Worm (Caenorhabditis elegans) whole organism, early embryonic: ENCODE data around the gene F17C11.12.

Source experiments
- B0310.2 ChIP-seq: sonication (generic microtip); optimal IDR thresholded peaks from 2 replicates; lab custom pipeline; 2016; ENCODE audit warnings: mild to moderate bottlenecking, missing genetic modification characterization, missing compliant biosample characterization
- F13C5.2 ChIP-seq: sonication (generic microtip); optimal IDR thresholded peaks from 2 replicates; lab custom pipeline; 2017; ENCODE audit warnings: mild to moderate bottlenecking, missing genetic modification characterization, inconsistent platforms, missing compliant biosample characterization
- aly-1 ChIP-seq: sonication (generic microtip); optimal IDR thresholded peaks from 2 replicates; lab custom pipeline; 2016; ENCODE audit warnings: missing genetic modification characterization, missing compliant biosample characterization
- ama-1 ChIP-seq: fragments of 150-350 bp; optimal IDR thresholded peaks from 2 replicates; lab custom pipeline; 2014
- ceh-13 ChIP-seq: fragments of 200-800 bp; sonication (Bioruptor generic); optimal IDR thresholded peaks from 2 replicates; lab custom pipeline; 2018; ENCODE audit warnings: mild to moderate bottlenecking, missing genetic modification characterization, missing compliant biosample characterization
- ceh-36 ChIP-seq: sonication (generic microtip); optimal IDR thresholded peaks from 2 replicates; lab custom pipeline; 2016; ENCODE audit warnings: missing genetic modification characterization, inconsistent platforms, missing compliant biosample characterization
- ets-7 ChIP-seq: sonication (generic microtip); optimal IDR thresholded peaks from 2 replicates; lab custom pipeline; 2016; ENCODE audit warnings: missing genotype, missing genetic modification characterization, missing compliant biosample characterization
- flt-1 ChIP-seq: fragments of 200-800 bp; sonication (Bioruptor generic); IDR thresholded peaks from 2 replicates; pipeline ENCODE4 v1.3.6; 2022; ENCODE audit warnings: missing genetic modification characterization, missing compliant biosample characterization
- hmbx-1 ChIP-seq: sonication (generic microtip); optimal IDR thresholded peaks from 2 replicates; lab custom pipeline; 2016; ENCODE audit warnings: mild to moderate bottlenecking, missing genetic modification characterization, missing compliant biosample characterization
- hmg-4 ChIP-seq: fragments of 200-800 bp; sonication (Bioruptor generic); optimal IDR thresholded peaks from 2 replicates; lab custom pipeline; 2018; ENCODE audit warnings: mild to moderate bottlenecking, missing genetic modification characterization, missing compliant biosample characterization
- hnd-1 ChIP-seq: sonication (generic microtip); optimal IDR thresholded peaks from 2 replicates; lab custom pipeline; 2016; ENCODE audit warnings: missing genetic modification characterization, missing compliant biosample characterization
- pes-1 ChIP-seq: fragments of 200-800 bp; sonication (Bioruptor generic); IDR thresholded peaks from 2 replicates; pipeline ENCODE4 v1.3.6; 2022; ENCODE audit warnings: missing genetic modification reagents, missing genetic modification characterization, missing compliant biosample characterization
- scrt-1 ChIP-seq: fragments of 200-800 bp; sonication (Bioruptor generic); IDR thresholded peaks from 2 replicates; pipeline ENCODE4 v1.3.6; 2022; ENCODE audit warnings: missing genetic modification characterization, missing compliant biosample characterization
- sea-1 ChIP-seq: fragments of 200-800 bp; sonication (Bioruptor generic); conservative IDR thresholded peaks from 2 replicates; pipeline ENCODE4 v1.3.6; 2022; ENCODE audit warnings: missing genetic modification characterization, missing compliant biosample characterization
- tbx-11 ChIP-seq: fragments of 200-800 bp; sonication (Bioruptor generic); IDR thresholded peaks from 2 replicates; pipeline ENCODE4 v1.3.6; 2022; ENCODE audit warnings: missing genetic modification characterization, missing compliant biosample characterization
- tbx-37 ChIP-seq: fragments of 200-800 bp; sonication (Bioruptor generic); conservative IDR thresholded peaks from 2 replicates; pipeline ENCODE4 v1.3.6; 2022; ENCODE audit warnings: missing genetic modification reagents, missing genetic modification characterization, missing compliant biosample characterization
- tra-4 ChIP-seq: sonication (generic microtip); optimal IDR thresholded peaks from 2 replicates; lab custom pipeline; 2017; ENCODE audit warnings: missing genetic modification characterization, missing compliant biosample characterization

The F17C11.12 gene

DNA sequence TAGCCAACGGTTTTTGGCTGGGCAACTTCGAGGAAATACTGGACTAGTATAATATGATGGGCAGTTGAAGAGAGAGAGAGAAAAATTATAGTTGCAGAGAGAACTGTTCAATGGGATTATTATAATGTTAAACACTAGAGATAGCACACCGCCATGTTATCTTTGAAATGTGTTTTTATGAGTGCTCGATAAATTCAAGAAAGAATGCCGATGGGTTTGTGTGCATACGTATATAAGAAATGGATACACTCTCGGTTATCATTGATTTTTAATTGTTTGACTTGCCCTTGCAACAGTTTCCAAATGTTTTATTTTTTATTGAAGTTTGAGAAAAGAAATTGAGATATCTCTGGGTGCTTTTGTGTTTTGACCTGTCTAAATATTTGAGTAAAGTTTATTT is at the start of gene F17C11.12:
TSS of gene F17C11.12 (minus strand) at position 240 of the 400 bp plus-strand sequence.
- no peak for TF ChIP-seq pes-1 (GFP tag; lab: Robert Waterston, UW)
- TF ChIP-seq hnd-1: no peak
- no peak for TF ChIP-seq ceh-36
- TF ChIP-seq flt-1 (GFP tag; lab: Robert Waterston, UW): no peak
- no peak for TF ChIP-seq tbx-11
- TF ChIP-seq sea-1 (GFP tag; lab: Robert Waterston, UW): no peak
- no peak for TF ChIP-seq B0310.2
- TF ChIP-seq tra-4 (tag; lab: Kevin White, UChicago): no peak
- no peak for TF ChIP-seq scrt-1 (GFP tag; lab: Robert Waterston, UW)
- no peak for TF ChIP-seq F13C5.2
- no peak for TF ChIP-seq aly-1 (tag; lab: Kevin White, UChicago)
- TF ChIP-seq ceh-13 (GFP tag; lab: Kevin White, UChicago): no peak
- no peak for TF ChIP-seq ama-1
- no peak for TF ChIP-seq hmbx-1 (tag; lab: Kevin White, UChicago)
- no peak for TF ChIP-seq hmg-4 (GFP tag; lab: Kevin White, UChicago)
- TF ChIP-seq ets-7 (tag; lab: Kevin White, UChicago): no peak
- no peak for TF ChIP-seq tbx-37 (GFP tag; lab: Robert Waterston, UW)

- no peak for TF ChIP-seq sea-1 (GFP tag; lab: Robert Waterston, UW)
- no peak for TF ChIP-seq ceh-36
- no peak for TF ChIP-seq ceh-13 (GFP tag; lab: Kevin White, UChicago)
- TF ChIP-seq pes-1 (GFP tag; lab: Robert Waterston, UW): no peak
- TF ChIP-seq tbx-11: no peak
Measured at ce11 chrV:10981113-10981512, 44.4 kb upstream of the F17C11.12 start, which contains the start of gene fig-1. fig-1 (minus strand) TSS chrV:10981213.

DNA sequence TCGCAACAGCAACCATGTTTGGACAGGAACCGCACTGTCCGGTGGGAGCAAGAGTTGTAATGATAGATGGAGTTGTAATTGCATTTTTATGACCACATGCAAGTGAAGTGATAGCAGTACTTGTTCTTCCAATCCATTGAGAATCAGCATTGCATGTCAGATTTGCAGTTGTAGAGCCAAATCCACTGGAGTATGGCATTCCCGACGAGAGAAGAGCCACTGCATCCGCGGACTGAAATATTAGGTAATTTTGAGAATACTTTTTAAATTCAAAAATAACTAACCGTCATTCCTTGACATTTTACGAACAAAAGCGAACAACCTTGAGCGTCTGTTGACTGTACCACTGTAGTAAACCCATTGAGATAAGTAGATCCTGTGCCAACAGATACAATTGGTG is 38.4 kb upstream of the F17C11.12 start:
- TF ChIP-seq tra-4 (tag; lab: Kevin White, UChicago) (no peak), hmg-4 (GFP tag; lab: Kevin White, UChicago) (no peak), flt-1 (GFP tag; lab: Robert Waterston, UW) (no peak), ceh-36 (no peak), pes-1 (GFP tag; lab: Robert Waterston, UW) (no peak)

- TF ChIP-seq tra-4 (tag; lab: Kevin White, UChicago): no peak
- TF ChIP-seq sea-1 (GFP tag; lab: Robert Waterston, UW): no peak
- no peak for TF ChIP-seq hmg-4 (GFP tag; lab: Kevin White, UChicago)
Measured at ce11 chrV:10970930-10971329, 34.2 kb upstream of the F17C11.12 start.

DNA sequence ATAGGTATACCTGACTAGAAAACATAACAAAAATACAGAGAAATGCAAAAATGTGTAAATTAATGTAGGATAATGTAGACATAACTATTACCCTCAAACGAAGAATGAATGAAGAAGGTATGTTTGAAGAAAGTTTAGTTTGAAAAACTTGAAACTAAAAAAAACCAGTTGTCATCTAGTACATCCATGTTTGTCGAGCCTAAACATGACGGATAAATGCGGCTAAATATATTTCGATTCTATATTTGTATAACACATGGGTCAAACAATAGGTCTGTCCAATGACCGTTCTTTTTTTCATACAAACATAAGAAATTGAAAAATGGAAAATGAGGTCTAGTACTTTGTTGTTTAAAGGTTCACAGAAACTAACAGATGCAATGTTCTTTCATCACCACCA is 33.4 kb upstream of the F17C11.12 start, which contains the start of gene F17C11.22:
TSS of gene F17C11.22 (minus strand) at position 101 of the 400 bp plus-strand sequence.
- TF ChIP-seq ceh-36 (no peak), B0310.2 (no peak)

DNA sequence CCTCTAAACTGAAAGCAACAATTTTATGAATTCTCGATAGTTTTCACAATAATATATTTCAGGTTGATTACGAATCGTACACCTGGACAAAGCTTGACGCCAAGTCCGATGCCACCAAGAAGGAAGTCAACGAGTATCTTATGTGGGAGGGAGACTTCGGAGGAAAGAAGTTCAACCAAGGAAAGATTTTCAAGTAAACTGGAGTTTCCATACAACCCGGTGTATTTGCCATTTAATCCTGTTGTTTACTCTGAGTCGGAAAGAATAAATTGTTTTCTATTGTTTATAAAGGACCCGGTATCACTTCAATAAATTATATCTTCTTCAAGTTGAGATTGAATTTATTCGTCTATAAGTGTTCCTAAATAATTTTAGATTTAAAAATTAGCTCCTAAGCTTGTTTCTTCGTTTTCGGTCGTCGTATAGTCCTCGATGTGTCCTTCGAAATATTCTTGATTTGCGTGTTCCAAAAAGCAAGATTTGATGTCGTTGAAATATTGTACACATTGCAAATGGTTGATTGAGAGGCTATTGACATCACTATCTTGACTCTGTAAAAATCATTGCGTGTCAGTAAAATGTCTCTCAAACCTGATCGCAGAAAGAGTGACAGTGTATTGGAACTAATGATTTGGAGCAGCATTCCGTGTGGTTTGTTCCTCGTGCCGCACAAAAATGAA is 31.0 kb upstream of the F17C11.12 start:
- no peak for TF ChIP-seq ama-1
- TF ChIP-seq ceh-36: no peak
- no peak for TF ChIP-seq tbx-11
- no peak for TF ChIP-seq F13C5.2
- TF ChIP-seq sea-1 (GFP tag; lab: Robert Waterston, UW): no peak

ce11 chrV:10966874-10967273 is 30.2 kb upstream of the F17C11.12 start:
- TF ChIP-seq tbx-11: no peak
- no peak for TF ChIP-seq ama-1
- TF ChIP-seq hmg-4 (GFP tag; lab: Kevin White, UChicago): no peak
- TF ChIP-seq tra-4 (tag; lab: Kevin White, UChicago): no peak
- no peak for TF ChIP-seq ceh-13 (GFP tag; lab: Kevin White, UChicago)

DNA sequence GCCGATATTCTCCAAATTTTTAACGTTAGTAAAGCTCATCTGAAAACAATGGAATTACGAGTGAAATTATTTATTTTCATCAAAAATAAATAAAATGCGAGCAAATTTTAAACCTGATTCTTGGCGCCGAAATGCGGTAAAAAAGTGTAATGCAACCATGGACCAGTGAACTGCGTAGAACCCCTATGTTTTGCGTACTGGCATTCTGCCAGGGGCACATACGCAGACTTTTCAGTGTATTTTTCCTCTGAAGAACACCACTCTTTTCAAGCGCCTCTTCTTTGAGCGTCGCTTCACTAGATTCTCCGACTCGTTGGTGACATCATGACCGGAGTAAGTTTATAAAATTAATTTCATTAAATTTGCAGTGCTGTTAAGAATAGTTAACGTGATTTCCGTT is 28.8 kb upstream of the F17C11.12 start, which contains the start of the genes ctf-4 and eef-1G:
TSS of gene ctf-4 (minus strand) at position 39 of the 400 bp plus-strand sequence.
TSS of gene eef-1G (plus strand) at position 219 of the 400 bp plus-strand sequence.
- TF ChIP-seq F13C5.2 (peak; percentile 74), sea-1 (GFP tag; lab: Robert Waterston, UW) (no peak), tra-4 (tag; lab: Kevin White, UChicago) (no peak), flt-1 (GFP tag; lab: Robert Waterston, UW) (no peak), hmbx-1 (tag; lab: Kevin White, UChicago) (no peak)

ce11 chrV:10961448-10961870 is 24.7 kb upstream of the F17C11.12 start:
- no peak for TF ChIP-seq ama-1
- TF ChIP-seq ets-7 (tag; lab: Kevin White, UChicago): no peak
- TF ChIP-seq pes-1 (GFP tag; lab: Robert Waterston, UW): no peak
- TF ChIP-seq F13C5.2: no peak
- TF ChIP-seq flt-1 (GFP tag; lab: Robert Waterston, UW): no peak
- TF ChIP-seq ceh-36: no peak
